Fruit fly (Drosophila melanogaster) whole organism, embryonic: ENCODE results near the gene Npc2g.

Source experiments
- Ada2b ChIP-seq: fragments of 200-800 bp; sonication (Bioruptor generic); IDR thresholded peaks from 2 replicates; pipeline ENCODE4 v1.3.6; 2022; ENCODE audit warnings: missing biosample characterization, missing genetic modification characterization
- CG12236 ChIP-seq: fragments of 200-800 bp; sonication (Bioruptor generic); optimal IDR thresholded peaks from 2 replicates; lab custom pipeline; 2016; ENCODE audit warnings: missing biosample characterization, missing genetic modification characterization
- CG12744 ChIP-seq: fragments of 200-800 bp; sonication (Bioruptor generic); optimal IDR thresholded peaks from 2 replicates; lab custom pipeline; 2016; ENCODE audit warnings: missing biosample characterization, missing genetic modification characterization
- CG12769 ChIP-seq: fragments of 200-800 bp; sonication (Bioruptor generic); optimal IDR thresholded peaks from 2 replicates; lab custom pipeline; 2019; ENCODE audit warnings: missing biosample characterization, mild to moderate bottlenecking, missing genetic modification characterization, moderate library complexity
- CG13624 ChIP-seq: fragments of 200-800 bp; sonication (Bioruptor generic); optimal IDR thresholded peaks from 2 replicates; lab custom pipeline; 2016; ENCODE audit warnings: missing biosample characterization, missing genetic modification characterization
- CG14667 ChIP-seq: fragments of 200-800 bp; sonication (Bioruptor generic); IDR thresholded peaks from 2 replicates; pipeline ENCODE4 v1.3.6; 2022; ENCODE audit warnings: missing biosample characterization, missing genetic modification characterization
- CG18619 ChIP-seq: fragments of 200-800 bp; sonication (Bioruptor generic); optimal IDR thresholded peaks from 3 replicates; lab custom pipeline; 2017; ENCODE audit warnings: missing biosample characterization, mild to moderate bottlenecking, missing genetic modification characterization
- CG3163 ChIP-seq: fragments of 200-800 bp; sonication (Bioruptor generic); optimal IDR thresholded peaks from 3 replicates; lab custom pipeline; 2016; ENCODE audit warnings: missing biosample characterization, missing genetic modification characterization
- CG32767 ChIP-seq: fragments of 200-800 bp; sonication (Bioruptor generic); IDR thresholded peaks from 2 replicates; pipeline ENCODE4 v1.3.6; 2022; ENCODE audit warnings: missing biosample characterization, missing genetic modification characterization
- CG4404 ChIP-seq: fragments of 200-800 bp; sonication (Bioruptor generic); IDR thresholded peaks from 2 replicates; pipeline ENCODE4 v1.3.6; 2022; ENCODE audit warnings: missing biosample characterization, missing genetic modification characterization
- CG4730 ChIP-seq: fragments of 200-800 bp; sonication (Bioruptor generic); IDR thresholded peaks from 2 replicates; pipeline ENCODE4 v1.3.6; 2022; ENCODE audit warnings: missing biosample characterization, missing genetic modification characterization
- CG6175 ChIP-seq: fragments of 200-800 bp; sonication (Bioruptor generic); IDR thresholded peaks from 3 replicates; pipeline ENCODE4 v1.3.6; 2022; ENCODE audit warnings: missing biosample characterization, missing genetic modification characterization
- CG6689 ChIP-seq: fragments of 200-800 bp; sonication (Bioruptor generic); IDR thresholded peaks from 2 replicates; pipeline ENCODE4 v1.3.6; 2022; ENCODE audit warnings: missing biosample characterization, missing genetic modification characterization
- CG7839 ChIP-seq: fragments of 200-800 bp; sonication (Bioruptor generic); optimal IDR thresholded peaks from 3 replicates; lab custom pipeline; 2018; ENCODE audit warnings: missing biosample characterization, mild to moderate bottlenecking, missing genetic modification characterization, moderate library complexity
- CG9727 ChIP-seq: fragments of 200-800 bp; sonication (Bioruptor generic); optimal IDR thresholded peaks from 3 replicates; lab custom pipeline; 2017; ENCODE audit warnings: missing biosample characterization, mild to moderate bottlenecking, missing genetic modification characterization
- CG9932 ChIP-seq: fragments of 200-800 bp; sonication (Bioruptor generic); IDR thresholded peaks from 2 replicates; pipeline ENCODE4 v1.3.6; 2022; ENCODE audit warnings: missing biosample characterization, missing genetic modification characterization
- CrebB ChIP-seq: fragments of 200-800 bp; sonication (Bioruptor generic); optimal IDR thresholded peaks from 3 replicates; lab custom pipeline; 2018; ENCODE audit warnings: missing biosample characterization, mild to moderate bottlenecking, missing genetic modification characterization
- D ChIP-seq, 2 experiments: fragments of 200-800 bp in 1 of 2; fragments of >200 bp in 1 of 2; sonication (Bioruptor generic) in 1 of 2; optimal IDR thresholded peaks; 2 replicates in 1 of 2; 3 replicates in 1 of 2; lab custom pipeline; 2017; ENCODE audit warnings: mild to moderate bottlenecking in 1 of 2, missing biosample characterization in 1 of 2, missing genetic modification characterization in 1 of 2, missing genetic modification reagents in 1 of 2
- D19A ChIP-seq: fragments of 200-800 bp; optimal IDR thresholded peaks from 3 replicates; lab custom pipeline; 2019; ENCODE audit warnings: missing biosample characterization, mild to moderate bottlenecking, missing genetic modification characterization, moderate library complexity
- Dfd ChIP-seq, 2 experiments: fragments of >200 bp; optimal IDR thresholded peaks; 2 replicates each; lab custom pipeline; 2017; ENCODE audit warnings: missing biosample characterization in 2 of 2, missing genetic modification characterization in 2 of 2
- Dip3 ChIP-seq: fragments of 200-800 bp; sonication (Bioruptor generic); optimal IDR thresholded peaks from 3 replicates; lab custom pipeline; 2016; ENCODE audit warnings: missing biosample characterization, missing genetic modification characterization
- HHEX ChIP-seq: fragments of 200-800 bp; sonication (Bioruptor generic); optimal IDR thresholded peaks from 3 replicates; lab custom pipeline; 2017; ENCODE audit warnings: missing biosample characterization, mild to moderate bottlenecking, missing genetic modification characterization, missing genetic modification reagents
- HLH3B ChIP-seq: fragments of 200-800 bp; sonication (Bioruptor generic); IDR thresholded peaks from 2 replicates; pipeline ENCODE4 v1.3.6; 2022; ENCODE audit warnings: missing biosample characterization, missing genetic modification characterization
- HmgZ ChIP-seq: fragments of 200-800 bp; sonication (Bioruptor generic); optimal IDR thresholded peaks from 2 replicates; lab custom pipeline; 2018; ENCODE audit warnings: missing biosample characterization, mild to moderate bottlenecking, missing genetic modification characterization
- Hmx ChIP-seq: fragments of 200-800 bp; sonication (Bioruptor generic); optimal IDR thresholded peaks from 2 replicates; lab custom pipeline; 2016; ENCODE audit warnings: missing biosample characterization, missing genetic modification characterization
- Hr51 ChIP-seq, 2 experiments: fragments of 200-800 bp; sonication (Bioruptor generic); optimal IDR thresholded peaks; 2 replicates in 1 of 2; 3 replicates in 1 of 2; lab custom pipeline; 2016 to 2018; ENCODE audit warnings: missing biosample characterization in 2 of 2, missing genetic modification characterization in 2 of 2, mild to moderate bottlenecking in 1 of 2, moderate library complexity in 1 of 2
- Nf-YB ChIP-seq: fragments of 200-800 bp; sonication (Bioruptor generic); optimal IDR thresholded peaks from 3 replicates; lab custom pipeline; 2019; ENCODE audit warnings: missing biosample characterization, mild to moderate bottlenecking, missing genetic modification characterization, moderate library complexity
- Optix ChIP-seq: fragments of 200-800 bp; sonication (Bioruptor generic); IDR thresholded peaks from 3 replicates; pipeline ENCODE4 v1.3.6; 2022; ENCODE audit warnings: missing biosample characterization, missing genetic modification characterization
- PHDP ChIP-seq: fragments of 200-800 bp; sonication (Bioruptor generic); optimal IDR thresholded peaks from 3 replicates; lab custom pipeline; 2018; ENCODE audit warnings: missing biosample characterization, mild to moderate bottlenecking, missing genetic modification characterization, moderate library complexity
- Ptx1 ChIP-seq: fragments of 200-800 bp; sonication (Bioruptor generic); IDR thresholded peaks from 2 replicates; pipeline ENCODE4 v1.3.6; 2022; ENCODE audit warnings: missing biosample characterization, missing genetic modification characterization
- Rfx ChIP-seq: fragments of 200-800 bp; sonication (Bioruptor generic); IDR thresholded peaks from 2 replicates; pipeline ENCODE4 v1.3.6; 2022; ENCODE audit warnings: missing biosample characterization, missing genetic modification characterization
- Sox100B ChIP-seq: fragments of 200-800 bp; sonication (Bioruptor generic); optimal IDR thresholded peaks from 3 replicates; lab custom pipeline; 2018; ENCODE audit warnings: missing biosample characterization, mild to moderate bottlenecking, missing genetic modification characterization
- Sox102F ChIP-seq: fragments of 200-800 bp; sonication (Bioruptor generic); optimal IDR thresholded peaks from 2 replicates; lab custom pipeline; 2018; ENCODE audit warnings: missing biosample characterization, mild to moderate bottlenecking, missing genetic modification characterization, moderate library complexity
- Usf ChIP-seq: fragments of 200-800 bp; sonication (Bioruptor generic); optimal IDR thresholded peaks from 2 replicates; lab custom pipeline; 2017; ENCODE audit warnings: missing genotype, missing biosample characterization, missing genetic modification characterization
- ac ChIP-seq: fragments of 200-800 bp; sonication (Bioruptor generic); optimal IDR thresholded peaks from 3 replicates; lab custom pipeline; 2017; ENCODE audit warnings: missing biosample characterization, mild to moderate bottlenecking, missing genetic modification characterization
- ara ChIP-seq: fragments of 200-800 bp; sonication (Bioruptor generic); IDR thresholded peaks from 2 replicates; pipeline ENCODE4 v1.3.6; 2022; ENCODE audit warnings: missing biosample characterization, missing genetic modification characterization
- bab2 ChIP-seq: fragments of 200-800 bp; sonication (Bioruptor generic); optimal IDR thresholded peaks from 2 replicates; lab custom pipeline; 2016; ENCODE audit warnings: missing biosample characterization, missing genetic modification characterization
- chn ChIP-seq: fragments of 200-800 bp; sonication (Bioruptor generic); optimal IDR thresholded peaks from 2 replicates; lab custom pipeline; 2016; ENCODE audit warnings: missing biosample characterization, missing genetic modification characterization
- ci ChIP-seq: fragments of 200-800 bp; sonication (Bioruptor generic); IDR thresholded peaks from 3 replicates; pipeline ENCODE4 v1.3.6; 2022; ENCODE audit warnings: missing biosample characterization, missing genetic modification characterization
- dati ChIP-seq: fragments of 200-800 bp; sonication (Bioruptor generic); IDR thresholded peaks from 2 replicates; pipeline ENCODE4 v1.3.6; 2022; ENCODE audit warnings: missing biosample characterization, missing genetic modification characterization
- dpn ChIP-seq, 2 experiments: fragments of 200-800 bp; sonication (Bioruptor generic); optimal IDR thresholded peaks; 3 replicates each; lab custom pipeline; 2016; ENCODE audit warnings: missing biosample characterization in 2 of 2, missing genetic modification characterization in 2 of 2
- emc ChIP-seq: fragments of 200-800 bp; sonication (Bioruptor generic); optimal IDR thresholded peaks from 2 replicates; lab custom pipeline; 2016; ENCODE audit warnings: missing biosample characterization, missing genetic modification characterization
- ewg ChIP-seq: fragments of 200-800 bp; sonication (Bioruptor generic); optimal IDR thresholded peaks from 3 replicates; lab custom pipeline; 2017; ENCODE audit warnings: mild to moderate bottlenecking, missing biosample characterization, missing genetic modification reagents, missing genetic modification characterization
- inv ChIP-seq: fragments of 200-800 bp; sonication (Bioruptor generic); IDR thresholded peaks from 2 replicates; pipeline ENCODE4 v1.3.6; 2022; ENCODE audit warnings: missing biosample characterization, missing genetic modification characterization; ENCODE audit not compliant: partially characterized antibody
- mld ChIP-seq: fragments of 200-800 bp; sonication (Bioruptor generic); IDR thresholded peaks from 3 replicates; pipeline ENCODE4 v1.3.6; 2022; ENCODE audit warnings: missing biosample characterization, missing genetic modification characterization; ENCODE audit not compliant: partially characterized antibody
- ttk ChIP-seq: fragments of 200-800 bp; sonication (Bioruptor generic); IDR thresholded peaks from 2 replicates; pipeline ENCODE4 v2.1.2; 2022; ENCODE audit warnings: missing biosample characterization, missing genetic modification characterization
- zfh2 ChIP-seq: fragments of 200-800 bp; sonication (Bioruptor generic); optimal IDR thresholded peaks from 2 replicates; lab custom pipeline; 2016; ENCODE audit warnings: missing biosample characterization, missing genetic modification characterization

Gene Npc2g

DNA sequence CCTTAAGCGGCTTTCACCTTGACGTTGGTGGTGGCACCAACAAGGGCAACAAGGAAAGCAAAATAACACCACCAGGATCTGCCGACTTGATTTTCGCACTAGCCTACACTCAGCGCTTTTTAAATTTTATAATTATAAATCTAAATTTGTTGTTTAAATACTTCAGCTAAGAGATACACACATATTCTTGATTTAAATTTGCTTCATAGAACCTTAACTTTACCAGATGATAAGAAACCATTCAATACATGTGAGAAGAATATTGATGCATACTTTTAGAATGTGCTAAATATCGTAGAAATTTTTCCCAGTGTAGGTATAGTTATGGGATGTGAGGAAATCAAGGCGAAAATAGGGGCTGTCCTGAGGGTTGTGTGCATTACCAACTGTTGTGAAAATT lies 12.0 kb downstream of the Npc2g start (continued):
- TF ChIP-seq CG9727 (GFP tag; lab: Kevin White, UChicago) (peak; percentile 22), bab2 (GFP tag; lab: Kevin White, UChicago) (no peak), CG12236 (GFP tag; lab: Kevin White, UChicago) (no peak), dati (GFP tag; lab: Robert Waterston, UW) (no peak), Rfx (GFP tag; lab: Robert Waterston, UW) (no peak), HHEX (no peak), CG7839 (tag; lab: Kevin White, UChicago) (peak; percentile 21), zfh2 (GFP tag; lab: Kevin White, UChicago) (no peak), inv (GFP tag; lab: Robert Waterston, UW) (no peak), CG9932 (GFP tag; lab: Robert Waterston, UW) (no peak)

DNA sequence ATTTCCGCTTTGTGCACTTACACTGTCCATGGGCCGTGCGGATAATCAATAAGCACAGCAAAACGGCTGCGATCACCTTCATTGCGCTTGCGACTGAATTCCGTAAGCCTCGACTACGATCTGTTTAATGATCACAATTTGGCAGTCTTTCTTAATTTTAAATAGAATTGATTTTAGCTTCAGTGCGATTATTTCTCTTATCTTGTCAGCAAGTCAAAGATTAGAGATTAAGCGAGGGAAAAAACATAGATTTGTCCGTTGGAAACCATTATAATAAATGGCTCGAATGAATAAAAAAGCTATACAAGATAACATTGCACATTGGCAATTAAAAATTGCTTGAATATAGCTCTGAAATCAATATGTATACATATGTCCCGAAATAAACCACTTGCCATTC lies 14.0 kb downstream of the Npc2g start, which contains the start of gene CG11313:
Gene CG11313 (minus strand): TSS at position 101 of the 400 bp plus-strand sequence.
- TF ChIP-seq PHDP (no peak), HmgZ (tag; lab: Kevin White, UChicago) (no peak), Hmx (GFP tag; lab: Kevin White, UChicago) (no peak), ewg (GFP tag; lab: Kevin White, UChicago) (no peak), ac (GFP tag; lab: Kevin White, UChicago) (no peak)

DNA sequence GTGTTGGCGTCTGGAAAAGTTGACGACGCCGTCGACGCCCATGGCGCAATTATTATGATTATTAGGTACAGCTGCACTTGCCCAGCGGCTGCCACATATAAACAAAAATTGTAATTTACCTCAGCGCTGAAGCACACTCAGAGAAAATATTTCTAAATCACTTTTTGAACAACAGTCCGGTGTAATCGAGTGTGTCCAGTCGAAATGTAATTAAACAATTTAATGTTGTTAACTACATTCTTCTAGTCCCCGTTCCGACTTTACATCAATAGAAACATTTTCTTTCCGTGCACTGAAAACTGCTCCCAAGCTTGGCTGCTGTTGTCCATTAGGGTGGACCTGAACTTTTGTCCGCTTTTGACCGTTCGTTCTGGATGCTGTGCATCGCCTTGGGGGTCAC lies 16.1 kb downstream of the Npc2g start:
- peak in 1 of 2 experiments; percentile 21 for TF ChIP-seq Hr51 (GFP tag; optimal IDR thresholded peaks at IDR 0.05; lab: Kevin White, UChicago)
- no peak for TF ChIP-seq CrebB (tag; lab: Kevin White, UChicago)
- TF ChIP-seq Dip3 (GFP tag; lab: Kevin White, UChicago), result no peak
- peak; percentile 29 for TF ChIP-seq Sox102F (GFP tag; lab: Kevin White, UChicago)
- TF ChIP-seq ara (GFP tag; lab: Robert Waterston, UW), result no peak
- no peak for TF ChIP-seq CG14667 (GFP tag; lab: Robert Waterston, UW)
- no peak for TF ChIP-seq CG3163 (GFP tag; lab: Kevin White, UChicago)
- no peak for TF ChIP-seq CG12744 (GFP tag; lab: Kevin White, UChicago)
- no peak for TF ChIP-seq HLH3B
- TF ChIP-seq Nf-YB (GFP tag; lab: Kevin White, UChicago), result no peak
- no peak for TF ChIP-seq CG12236 (GFP tag; lab: Kevin White, UChicago)
- no peak for TF ChIP-seq Dfd (GFP tag; optimal IDR thresholded peaks at IDR 0.05; lab: Kevin White, UChicago)
- TF ChIP-seq Optix, result peak; percentile 36; the same call in 1 of the 3 replicates
- TF ChIP-seq CG7839 (tag; lab: Kevin White, UChicago), result peak; percentile 34
- TF ChIP-seq Ptx1 (GFP tag; lab: Robert Waterston, UW), result 0 out of 2 replicates have a peak, but pooled peaks have one; percentile 25
- no peak for TF ChIP-seq CG6175 (GFP tag; lab: Robert Waterston, UW)
- 0 out of 2 replicates have a peak, but pooled peaks have one; percentile 32 for TF ChIP-seq ttk (GFP tag; lab: Robert Waterston, UW)
- TF ChIP-seq mld, result no peak
- TF ChIP-seq chn (GFP tag; lab: Kevin White, UChicago), result no peak
- TF ChIP-seq Usf (GFP tag; lab: Kevin White, UChicago), result no peak
- TF ChIP-seq CG6689, result peak; percentile 29; the same call in 1 of the 2 replicates
- no peak for TF ChIP-seq CG4404 (GFP tag; lab: Robert Waterston, UW)
- TF ChIP-seq Sox100B (GFP tag; lab: Kevin White, UChicago), result no peak
- peak; percentile 62; the same call in 1 of the 3 replicates for TF ChIP-seq ci (GFP tag; lab: Robert Waterston, UW)
- TF ChIP-seq Ada2b (GFP tag; lab: Robert Waterston, UW), result no peak
- TF ChIP-seq dpn (GFP tag; optimal IDR thresholded peaks at IDR 0.05; lab: Kevin White, UChicago), result peak in 1 of 2 experiments; percentile 17
- no peak for TF ChIP-seq CG4730 (GFP tag; lab: Robert Waterston, UW)
- no peak for TF ChIP-seq CG32767 (GFP tag; lab: Robert Waterston, UW)
- no peak for TF ChIP-seq emc (GFP tag; lab: Kevin White, UChicago)
- TF ChIP-seq D (optimal IDR thresholded peaks at IDR 0.05; lab: Kevin White, UChicago), result no peak
- peak; percentile 7 for TF ChIP-seq D (GFP tag; optimal IDR thresholded peaks at IDR 0.05; lab: Kevin White, UChicago)
- no peak for TF ChIP-seq CG18619 (GFP tag; lab: Kevin White, UChicago)
- no peak for TF ChIP-seq D19A
- TF ChIP-seq CG12769 (tag; lab: Kevin White, UChicago), result peak; percentile 18
- no peak for TF ChIP-seq CG13624 (GFP tag; lab: Kevin White, UChicago)
